Worm (Caenorhabditis elegans) whole organism, L1 larva: Measurements from ENCODE around the gene C15F1.1.

Experiments
- C34B4.2 ChIP-seq: sonication (generic microtip); optimal IDR thresholded peaks from 2 replicates; lab custom pipeline; 2017; ENCODE audit warnings: mild to moderate bottlenecking, missing genetic modification characterization, missing compliant biosample characterization
- F16B12.6 ChIP-seq: fragments of 150-350 bp; optimal IDR thresholded peaks from 2 replicates; lab custom pipeline; 2014; ENCODE audit warnings: missing biosample characterization, missing genetic modification characterization
- Y116A8C.19 ChIP-seq: sonication (generic microtip); optimal IDR thresholded peaks from 2 replicates; lab custom pipeline; 2016; ENCODE audit warnings: missing compliant biosample characterization, missing genetic modification characterization, borderline replicate concordance
- aly-2 ChIP-seq: fragments of 150-350 bp; optimal IDR thresholded peaks from 2 replicates; lab custom pipeline; 2014; ENCODE audit warnings: missing biosample characterization, missing genetic modification characterization
- ceh-63 ChIP-seq: fragments of 200-800 bp; sonication (Bioruptor generic); optimal IDR thresholded peaks from 2 replicates; lab custom pipeline; 2018; ENCODE audit warnings: mild to moderate bottlenecking, missing genetic modification characterization, missing compliant biosample characterization
- ceh-8 ChIP-seq: fragments of 200-800 bp; sonication (Bioruptor generic); optimal IDR thresholded peaks from 2 replicates; lab custom pipeline; 2018; ENCODE audit warnings: mild to moderate bottlenecking, missing genetic modification characterization, moderate library complexity, missing compliant biosample characterization
- ceh-82 ChIP-seq, 3 experiments: fragments of 150-350 bp in 1 of 3; sonication (generic microtip) in 2 of 3; optimal IDR thresholded peaks; 2 replicates each; lab custom pipeline; 2014 to 2017; ENCODE audit warnings: missing biosample characterization in 3 of 3, missing genetic modification characterization in 3 of 3
- ceh-88 ChIP-seq: fragments of 200-800 bp; sonication (Bioruptor generic); IDR thresholded peaks from 2 replicates; pipeline ENCODE4 v1.3.6; 2022; ENCODE audit warnings: missing genetic modification characterization, missing compliant biosample characterization
- ceh-90 ChIP-seq: sonication (generic microtip); optimal IDR thresholded peaks from 2 replicates; lab custom pipeline; 2016; ENCODE audit warnings: missing genetic modification characterization, missing compliant biosample characterization
- ces-1 ChIP-seq: fragments of 150-350 bp; optimal IDR thresholded peaks from 2 replicates; lab custom pipeline; 2014; ENCODE audit warnings: missing biosample characterization, missing genetic modification reagents, missing genetic modification characterization
- efl-3 ChIP-seq: fragments of 200-800 bp; sonication (Bioruptor generic); optimal IDR thresholded peaks from 2 replicates; lab custom pipeline; 2018; ENCODE audit warnings: mild to moderate bottlenecking, missing genetic modification characterization, missing compliant biosample characterization
- egl-13 ChIP-seq: sonication (generic microtip); optimal IDR thresholded peaks from 2 replicates; lab custom pipeline; 2016; ENCODE audit warnings: missing genotype, missing genetic modification reagents, missing genetic modification characterization, missing compliant biosample characterization
- ets-5 ChIP-seq: fragments of 200-800 bp; sonication (Bioruptor generic); IDR thresholded peaks from 2 replicates; pipeline ENCODE4 v1.3.6; 2022; ENCODE audit warnings: missing genetic modification characterization, missing compliant biosample characterization
- fkh-10 ChIP-seq: sonication (generic microtip); optimal IDR thresholded peaks from 2 replicates; lab custom pipeline; 2017; ENCODE audit warnings: missing biosample characterization, missing genetic modification reagents, missing genetic modification characterization
- fkh-4 ChIP-seq: sonication (generic microtip); optimal IDR thresholded peaks from 2 replicates; lab custom pipeline; 2016; ENCODE audit warnings: missing compliant biosample characterization, missing genetic modification characterization, borderline replicate concordance
- fkh-8 ChIP-seq: sonication (generic microtip); optimal IDR thresholded peaks from 2 replicates; lab custom pipeline; 2016; ENCODE audit warnings: mild to moderate bottlenecking, missing genetic modification characterization, missing compliant biosample characterization
- fos-1 ChIP-seq: fragments of 150-350 bp; optimal IDR thresholded peaks from 2 replicates; lab custom pipeline; 2014; ENCODE audit warnings: missing biosample characterization, missing genetic modification characterization
- grh-1 ChIP-seq: fragments of 200-800 bp; sonication (Bioruptor generic); IDR thresholded peaks from 2 replicates; pipeline ENCODE4 v1.3.6; 2022; ENCODE audit warnings: missing genetic modification reagents, missing genetic modification characterization, missing compliant biosample characterization
- hlh-17 ChIP-seq: fragments of 200-800 bp; sonication (Bioruptor generic); optimal IDR thresholded peaks from 2 replicates; lab custom pipeline; 2018; ENCODE audit warnings: missing genetic modification characterization, mild to moderate bottlenecking, missing compliant biosample characterization, moderate library complexity, borderline replicate concordance
- hpl-2 ChIP-seq: fragments of 150-350 bp; optimal IDR thresholded peaks from 2 replicates; lab custom pipeline; 2014; ENCODE audit warnings: missing biosample characterization, missing genetic modification reagents, missing genetic modification characterization
- irx-1 ChIP-seq: sonication (generic microtip); optimal IDR thresholded peaks from 2 replicates; lab custom pipeline; 2016; ENCODE audit warnings: missing genetic modification characterization, missing compliant biosample characterization
- jun-1 ChIP-seq: fragments of 150-350 bp; optimal IDR thresholded peaks from 2 replicates; lab custom pipeline; 2014; ENCODE audit warnings: missing biosample characterization, missing genetic modification reagents, missing genetic modification characterization
- lin-13 ChIP-seq: fragments of 150-350 bp; optimal IDR thresholded peaks from 2 replicates; lab custom pipeline; 2014; ENCODE audit warnings: missing biosample characterization, missing genetic modification reagents, missing genetic modification characterization
- lin-14 ChIP-seq: fragments of 200-800 bp; sonication (Bioruptor generic); optimal IDR thresholded peaks from 2 replicates; lab custom pipeline; 2018; ENCODE audit warnings: mild to moderate bottlenecking, missing genetic modification characterization, moderate library complexity, missing compliant biosample characterization
- lin-35 ChIP-seq, 2 experiments: fragments of 150-350 bp; optimal IDR thresholded peaks; 2 replicates each; lab custom pipeline; 2014; ENCODE audit warnings: missing biosample characterization in 2 of 2, missing genetic modification characterization in 2 of 2, missing genetic modification reagents in 2 of 2
- lsy-2 ChIP-seq, 2 experiments: fragments of 150-350 bp; optimal IDR thresholded peaks; 2 replicates each; lab custom pipeline; 2014; ENCODE audit warnings: missing biosample characterization in 2 of 2, missing genetic modification characterization in 2 of 2
- mab-9 ChIP-seq: fragments of 200-800 bp; sonication (Bioruptor generic); IDR thresholded peaks from 2 replicates; pipeline ENCODE4 v1.3.6; 2022; ENCODE audit warnings: missing genetic modification reagents, missing genetic modification characterization, missing compliant biosample characterization
- mdl-1 ChIP-seq, 2 experiments: fragments of 150-350 bp; optimal IDR thresholded peaks; 2 replicates each; lab custom pipeline; 2014 to 2017; ENCODE audit warnings: missing biosample characterization in 2 of 2, missing genetic modification characterization in 2 of 2, inconsistent platforms in 1 of 2
- mef-2 ChIP-seq: fragments of 150-350 bp; optimal IDR thresholded peaks from 2 replicates; lab custom pipeline; 2014; ENCODE audit warnings: missing biosample characterization, missing genetic modification characterization
- mep-1 ChIP-seq: fragments of 150-350 bp; optimal IDR thresholded peaks from 2 replicates; lab custom pipeline; 2014; ENCODE audit warnings: missing biosample characterization, missing genetic modification characterization
- nhr-12 ChIP-seq: sonication (generic microtip); optimal IDR thresholded peaks from 2 replicates; lab custom pipeline; 2017; ENCODE audit warnings: missing biosample characterization, missing genetic modification characterization
- nhr-19 ChIP-seq: fragments of 200-800 bp; sonication (Bioruptor generic); conservative IDR thresholded peaks from 2 replicates; pipeline ENCODE4 v1.3.6; 2022; ENCODE audit warnings: missing genetic modification characterization, missing compliant biosample characterization
- nhr-237 ChIP-seq: fragments of 150-350 bp; optimal IDR thresholded peaks from 2 replicates; lab custom pipeline; 2014; ENCODE audit warnings: missing biosample characterization, missing genetic modification characterization
- nhr-28 ChIP-seq: fragments of 150-350 bp; optimal IDR thresholded peaks from 2 replicates; lab custom pipeline; 2014; ENCODE audit warnings: missing biosample characterization, missing genetic modification characterization
- nhr-76 ChIP-seq: sonication (generic microtip); optimal IDR thresholded peaks from 2 replicates; lab custom pipeline; 2017; ENCODE audit warnings: missing biosample characterization, missing genetic modification characterization
- nhr-77 ChIP-seq: fragments of 150-350 bp; optimal IDR thresholded peaks from 2 replicates; lab custom pipeline; 2014; ENCODE audit warnings: missing biosample characterization, missing genetic modification characterization
- nhr-84 ChIP-seq: sonication (generic microtip); optimal IDR thresholded peaks from 2 replicates; lab custom pipeline; 2017; ENCODE audit warnings: missing biosample characterization, missing genetic modification characterization
- nhr-85 ChIP-seq: sonication (generic microtip); peaks from one replicate; lab custom pipeline; 2016; ENCODE audit warnings: missing genetic modification characterization, inconsistent platforms, missing compliant biosample characterization
- pag-3 ChIP-seq: sonication (generic microtip); optimal IDR thresholded peaks from 2 replicates; lab custom pipeline; 2017; ENCODE audit warnings: missing genetic modification characterization, mild to moderate bottlenecking, missing compliant biosample characterization, antibody characterized with exemption, borderline replicate concordance; ENCODE audit not compliant: insufficient read depth
- pax-3 ChIP-seq: fragments of 200-800 bp; sonication (Bioruptor generic); optimal IDR thresholded peaks from 2 replicates; lab custom pipeline; 2018; ENCODE audit warnings: mild to moderate bottlenecking, missing genetic modification characterization, moderate library complexity, missing compliant biosample characterization
- pqm-1 ChIP-seq: sonication (generic microtip); optimal IDR thresholded peaks from 3 replicates; lab custom pipeline; 2017; ENCODE audit warnings: missing biosample characterization, missing genetic modification characterization
- snpc-4 ChIP-seq: fragments of 150-350 bp; optimal IDR thresholded peaks from 2 replicates; lab custom pipeline; 2014; ENCODE audit warnings: missing biosample characterization, missing genetic modification characterization
- snu-23 ChIP-seq: sonication (generic microtip); optimal IDR thresholded peaks from 2 replicates; lab custom pipeline; 2016; ENCODE audit warnings: missing genetic modification characterization, missing compliant biosample characterization
- sox-4 ChIP-seq: sonication (generic microtip); optimal IDR thresholded peaks from 2 replicates; lab custom pipeline; 2016; ENCODE audit warnings: missing genetic modification characterization, missing compliant biosample characterization
- sptf-1 ChIP-seq: fragments of 150-350 bp; optimal IDR thresholded peaks from 2 replicates; lab custom pipeline; 2014; ENCODE audit warnings: missing biosample characterization, missing genetic modification characterization
- sup-37 ChIP-seq: fragments of 200-800 bp; sonication (Bioruptor generic); optimal IDR thresholded peaks from 2 replicates; lab custom pipeline; 2018; ENCODE audit warnings: mild to moderate bottlenecking, missing genetic modification characterization, missing compliant biosample characterization
- swsn-7 ChIP-seq: sonication (generic microtip); optimal IDR thresholded peaks from 2 replicates; lab custom pipeline; 2016; ENCODE audit warnings: missing genetic modification characterization, missing compliant biosample characterization
- tbx-2 ChIP-seq: sonication (generic microtip); optimal IDR thresholded peaks from 2 replicates; lab custom pipeline; 2016; ENCODE audit warnings: missing genetic modification characterization, missing compliant biosample characterization
- tlp-1 ChIP-seq: fragments of 150-350 bp; optimal IDR thresholded peaks from 2 replicates; lab custom pipeline; 2014; ENCODE audit warnings: missing biosample characterization, missing genetic modification characterization
- unc-130 ChIP-seq: fragments of 150-350 bp; optimal IDR thresholded peaks from 2 replicates; lab custom pipeline; 2017; ENCODE audit warnings: missing biosample characterization, missing genetic modification characterization, inconsistent platforms
- unc-30 ChIP-seq: sonication (generic microtip); optimal IDR thresholded peaks from 2 replicates; lab custom pipeline; 2017; ENCODE audit warnings: missing biosample characterization, missing genetic modification characterization
- unc-86 ChIP-seq: sonication (generic microtip); optimal IDR thresholded peaks from 2 replicates; lab custom pipeline; 2016; ENCODE audit warnings: missing genetic modification characterization, missing compliant biosample characterization
- vab-15 ChIP-seq: sonication (generic microtip); optimal IDR thresholded peaks from 2 replicates; lab custom pipeline; 2017; ENCODE audit warnings: missing genotype, mild to moderate bottlenecking, missing genetic modification characterization, missing compliant biosample characterization
- zag-1 ChIP-seq: fragments of 150-350 bp; optimal IDR thresholded peaks from 2 replicates; lab custom pipeline; 2014; ENCODE audit warnings: missing biosample characterization, missing genetic modification characterization

Gene C15F1.1

ce11 chrII:6974011-6974410, 15.7 kb upstream of the C15F1.1 start (continued):
- TF ChIP-seq efl-3 (GFP tag; lab: Kevin White, UChicago) (no peak), sptf-1 (tag; lab: Kevin White, UChicago) (no peak), nhr-85 (peak; percentile 41), fkh-8 (no peak), ceh-88 (GFP tag; lab: Robert Waterston, UW) (no peak), zag-1 (tag; lab: Kevin White, UChicago) (no peak), tbx-2 (tag; lab: Kevin White, UChicago) (peak; percentile 55), egl-13 (tag; lab: Kevin White, UChicago) (no peak), sup-37 (GFP tag; lab: Kevin White, UChicago) (no peak), unc-130 (tag; lab: Kevin White, UChicago) (peak; percentile 39), mab-9 (GFP tag; lab: Robert Waterston, UW) (no peak), unc-30 (tag; lab: Kevin White, UChicago) (no peak), mef-2 (no peak), swsn-7 (peak; percentile 44), ceh-63 (GFP tag; lab: Kevin White, UChicago) (no peak), unc-86 (tag; lab: Kevin White, UChicago) (peak; percentile 28), nhr-28 (tag; lab: Kevin White, UChicago) (no peak), tlp-1 (tag; lab: Kevin White, UChicago) (no peak), nhr-84 (tag; lab: Kevin White, UChicago) (no peak), ces-1 (no peak), pax-3 (tag; lab: Kevin White, UChicago) (no peak), ceh-90 (tag; lab: Kevin White, UChicago) (no peak), ceh-8 (GFP tag; lab: Kevin White, UChicago) (no peak), lsy-2 (tag; optimal IDR thresholded peaks at IDR 0.05; lab: Kevin White, UChicago) (peak; percentile 71 to 84), jun-1 (tag; lab: Kevin White, UChicago) (no peak), lin-14 (GFP tag; lab: Kevin White, UChicago) (peak; percentile 7), lin-13 (GFP tag; lab: Kevin White, UChicago) (peak; percentile 8), mdl-1 (tag; optimal IDR thresholded peaks at IDR 0.05; lab: Kevin White, UChicago) (peak in 1 of 2 experiments; percentile 11), F16B12.6 (peak; percentile 91), ceh-82 (tag; optimal IDR thresholded peaks at IDR 0.05; lab: Kevin White, UChicago) (peak; percentile 17 to 60 (median 21)), vab-15 (no peak), nhr-76 (tag; lab: Kevin White, UChicago) (no peak), aly-2 (no peak), hpl-2 (GFP tag; lab: Kevin White, UChicago) (no peak), ets-5 (GFP tag; lab: Robert Waterston, UW) (no peak), fos-1 (tag; lab: Kevin White, UChicago) (no peak), nhr-77 (tag; lab: Kevin White, UChicago) (no peak), pag-3 (no peak), nhr-12 (no peak), C34B4.2 (no peak), hlh-17 (GFP tag; lab: Kevin White, UChicago) (no peak), fkh-10 (peak; percentile 2), nhr-237 (tag; lab: Kevin White, UChicago) (no peak), fkh-4 (tag; lab: Kevin White, UChicago) (no peak), nhr-19 (GFP tag; lab: Robert Waterston, UW) (peak; percentile 46), snu-23 (GFP tag; lab: Kevin White, UChicago) (peak; percentile 63), mep-1 (tag; lab: Kevin White, UChicago) (peak; percentile 57), lin-35 (GFP tag; optimal IDR thresholded peaks at IDR 0.05; lab: Kevin White, UChicago) (peak; percentile 93 to 97), Y116A8C.19 (tag; lab: Kevin White, UChicago) (no peak), irx-1 (tag; lab: Kevin White, UChicago) (no peak), pqm-1 (no peak), snpc-4 (peak; percentile 43), grh-1 (GFP tag; lab: Robert Waterston, UW) (no peak), sox-4 (tag; lab: Kevin White, UChicago) (no peak)
